Worm (Caenorhabditis elegans): Measurements from ENCODE around the gene fbxa-67.

Gene fbxa-67

ce11 chrIII:950472-950871, at the start of gene fbxa-67, which contains the start of gene fbxa-11:
TSS of gene fbxa-67 (minus strand) at chrIII:950670.
TSS of gene fbxa-11 (plus strand) at chrIII:950869.
- TF ChIP-seq nhr-11 (tag; optimal IDR thresholded peaks at IDR 0.05) (no peak), elt-2 (tag; optimal IDR thresholded peaks at IDR 0.05) (peak; percentile 19), fkh-2 (tag; optimal IDR thresholded peaks at IDR 0.05) (no peak), nfya-1 (tag; optimal IDR thresholded peaks at IDR 0.05; ENCODE audit: insufficient read depth) (peak; percentile 14), jun-1 (tag; optimal IDR thresholded peaks at IDR 0.05) (peak; percentile 0), pqm-1 (tag; optimal IDR thresholded peaks at IDR 0.05) (no peak), unc-39 (tag; optimal IDR thresholded peaks at IDR 0.05) (no peak), nhr-67 (tag; optimal IDR thresholded peaks at IDR 0.05) (no peak), pha-4 (tag; optimal IDR thresholded peaks at IDR 0.05) (peak; percentile 50), lin-15B (tag; optimal IDR thresholded peaks at IDR 0.05) (peak; percentile 0)

ce11 chrIII:998855-999254, 48.4 kb upstream of the fbxa-67 start:
- TF ChIP-seq ceh-28 (tag; optimal IDR thresholded peaks at IDR 0.05) (peak; percentile 45), nhr-67 (tag; optimal IDR thresholded peaks at IDR 0.05) (no peak)

- TF ChIP-seq tbx-2 (tag; optimal IDR thresholded peaks at IDR 0.05), result no peak
- TF ChIP-seq hmg-11 (tag; optimal IDR thresholded peaks at IDR 0.05), result no peak
- peak; percentile 84 for TF ChIP-seq ceh-28 (tag; optimal IDR thresholded peaks at IDR 0.05)
- no peak for TF ChIP-seq egl-27 (tag; optimal IDR thresholded peaks at IDR 0.05)
Measured at ce11 chrIII:996564-996963, 46.1 kb upstream of the fbxa-67 start.

ce11 chrIII:991581-991980, 41.1 kb upstream of the fbxa-67 start, which contains the start of gene trp-2:
TSS of gene trp-2 (plus strand) at chrIII:991881.
- TF ChIP-seq ama-1 (optimal IDR thresholded peaks at IDR 0.05), result no peak
- TF ChIP-seq fkh-10 (GFP tag; optimal IDR thresholded peaks at IDR 0.05), result no peak

ce11 chrIII:989558-989957, 39.1 kb upstream of the fbxa-67 start:
- TF ChIP-seq ZK546.5 (tag; optimal IDR thresholded peaks at IDR 0.05) (no peak), fkh-10 (GFP tag; optimal IDR thresholded peaks at IDR 0.05) (peak; percentile 84)

- TF ChIP-seq ama-1 (optimal IDR thresholded peaks at IDR 0.05) (no peak), nhr-237 (tag; optimal IDR thresholded peaks at IDR 0.05) (no peak), elt-3 (tag; optimal IDR thresholded peaks at IDR 0.05) (no peak)
Measured at ce11 chrIII:982961-983360, 32.5 kb upstream of the fbxa-67 start, which contains the start of gene tbc-10. TSS of gene tbc-10 (plus strand) at chrIII:983261.

- no peak for TF ChIP-seq nhr-67 (tag; optimal IDR thresholded peaks at IDR 0.05)
- TF ChIP-seq ceh-28 (tag; optimal IDR thresholded peaks at IDR 0.05), result peak; percentile 89
- no peak for TF ChIP-seq daf-12 (tag; optimal IDR thresholded peaks at IDR 0.05)
- no peak for TF ChIP-seq nhr-76 (tag; optimal IDR thresholded peaks at IDR 0.05)
- no peak for TF ChIP-seq sea-2 (GFP tag; optimal IDR thresholded peaks at IDR 0.05)
- TF ChIP-seq nhr-43 (tag; optimal IDR thresholded peaks at IDR 0.05; ENCODE audit: poor library complexity, severe bottlenecking), result no peak
- no peak for TF ChIP-seq zag-1 (tag; optimal IDR thresholded peaks at IDR 0.05)
- peak; percentile 70 for TF ChIP-seq lin-39 (tag; optimal IDR thresholded peaks at IDR 0.05)
- peak; percentile 1 for TF ChIP-seq nhr-25 (tag; optimal IDR thresholded peaks at IDR 0.05)
- no peak for TF ChIP-seq R02D3.7 (tag; optimal IDR thresholded peaks at IDR 0.05)
- no peak for TF ChIP-seq egl-5 (tag; optimal IDR thresholded peaks at IDR 0.05)
- TF ChIP-seq unc-62 (GFP tag; optimal IDR thresholded peaks at IDR 0.05), result no peak
- TF ChIP-seq ceh-82 (tag; optimal IDR thresholded peaks at IDR 0.05), result no peak
- TF ChIP-seq hmg-11 (tag; optimal IDR thresholded peaks at IDR 0.05), result peak; percentile 55
- TF ChIP-seq unc-39 (tag; optimal IDR thresholded peaks at IDR 0.05), result no peak
- no peak for TF ChIP-seq mml-1 (tag; optimal IDR thresholded peaks at IDR 0.05)
- peak; percentile 45 for TF ChIP-seq elt-2 (tag; optimal IDR thresholded peaks at IDR 0.05)
- TF ChIP-seq nfya-1 (tag; optimal IDR thresholded peaks at IDR 0.05; ENCODE audit: insufficient read depth), result peak; percentile 77
- TF ChIP-seq nhr-237 (tag; optimal IDR thresholded peaks at IDR 0.05), result no peak
Measured at ce11 chrIII:981960-982359, 31.5 kb upstream of the fbxa-67 start.
